Fruit fly (Drosophila melanogaster) whole organism, prepupa: ENCODE data around the gene Cht7.
A peak's percentile ranks its signal among the peaks of the same experiment; 100 is the strongest.

Experiments
- Blimp-1 ChIP-seq: fragments of 200-800 bp; sonication (Bioruptor generic); optimal IDR thresholded peaks from 3 replicates; lab custom pipeline; 2017; ENCODE audit warnings: missing biosample characterization, missing genetic modification characterization, mild to moderate bottlenecking, moderate library complexity, missing genetic modification reagents
- CG10631 ChIP-seq: fragments of 200-800 bp; sonication (Bioruptor generic); optimal IDR thresholded peaks from 2 replicates; lab custom pipeline; 2016; ENCODE audit warnings: missing biosample characterization, missing genetic modification characterization
- CG11294 ChIP-seq: fragments of 200-800 bp; sonication (Bioruptor generic); IDR thresholded peaks from 2 replicates; pipeline ENCODE4 v1.3.6; 2022; ENCODE audit warnings: missing biosample characterization, missing genetic modification characterization
- CG11902 ChIP-seq: fragments of 200-800 bp; sonication (Bioruptor generic); optimal IDR thresholded peaks from 3 replicates; lab custom pipeline; 2016; ENCODE audit warnings: missing biosample characterization, missing genetic modification characterization
- CG15336 ChIP-seq: fragments of 200-800 bp; sonication (Bioruptor generic); IDR thresholded peaks from 2 replicates; pipeline ENCODE4 v1.3.6; 2022; ENCODE audit warnings: missing biosample characterization, missing genetic modification characterization
- CG1621 ChIP-seq: fragments of 200-800 bp; sonication (Bioruptor generic); optimal IDR thresholded peaks from 3 replicates; lab custom pipeline; 2018; ENCODE audit warnings: missing biosample characterization, mild to moderate bottlenecking, missing genetic modification characterization
- CG3032 ChIP-seq: fragments of 200-800 bp; optimal IDR thresholded peaks from 2 replicates; lab custom pipeline; 2019; ENCODE audit warnings: missing biosample characterization, mild to moderate bottlenecking, missing genetic modification characterization, moderate library complexity
- CG31627 ChIP-seq: fragments of 200-800 bp; sonication (Bioruptor generic); optimal IDR thresholded peaks from 3 replicates; lab custom pipeline; 2016; ENCODE audit warnings: missing biosample characterization, missing genetic modification characterization
- CG34406 ChIP-seq: fragments of 200-800 bp; sonication (Bioruptor generic); optimal IDR thresholded peaks from 3 replicates; lab custom pipeline; 2016; ENCODE audit warnings: missing biosample characterization, missing genetic modification characterization
- CG4318 ChIP-seq: fragments of 200-800 bp; sonication (Bioruptor generic); optimal IDR thresholded peaks from 3 replicates; lab custom pipeline; 2017; ENCODE audit warnings: missing biosample characterization, mild to moderate bottlenecking, missing genetic modification characterization
- CG6163 ChIP-seq: fragments of 200-800 bp; sonication (Bioruptor generic); IDR thresholded peaks from 3 replicates; pipeline ENCODE4 v1.3.6; 2022; ENCODE audit warnings: missing biosample characterization, missing genetic modification characterization
- CG6792 ChIP-seq: fragments of 200-800 bp; sonication (Bioruptor generic); optimal IDR thresholded peaks from 3 replicates; lab custom pipeline; 2016; ENCODE audit warnings: missing biosample characterization, missing genetic modification characterization
- CG6854 ChIP-seq: fragments of 200-800 bp; sonication (Bioruptor generic); optimal IDR thresholded peaks from 2 replicates; lab custom pipeline; 2017; ENCODE audit warnings: missing biosample characterization, mild to moderate bottlenecking, missing genetic modification characterization
- CG8119 ChIP-seq: fragments of 200-800 bp; sonication (Bioruptor generic); IDR thresholded peaks from 3 replicates; pipeline ENCODE4 v1.3.6; 2022; ENCODE audit warnings: missing biosample characterization, missing genetic modification characterization
- CG8632 ChIP-seq: fragments of 200-800 bp; sonication (Bioruptor generic); optimal IDR thresholded peaks from 3 replicates; lab custom pipeline; 2016; ENCODE audit warnings: missing biosample characterization, missing genetic modification characterization
- CG9139 ChIP-seq: fragments of 200-800 bp; sonication (Bioruptor generic); optimal IDR thresholded peaks from 3 replicates; lab custom pipeline; 2017; ENCODE audit warnings: missing biosample characterization, mild to moderate bottlenecking, missing genetic modification characterization
- Eip75B ChIP-seq: fragments of 200-800 bp; sonication (Bioruptor generic); optimal IDR thresholded peaks from 3 replicates; lab custom pipeline; 2016; ENCODE audit warnings: missing biosample characterization, missing genetic modification characterization
- Eip78C ChIP-seq: fragments of 200-800 bp; sonication (Bioruptor generic); peaks from one replicate; lab custom pipeline; 2016; ENCODE audit warnings: missing biosample characterization, missing genetic modification characterization
- Eip93F ChIP-seq: fragments of 200-800 bp; sonication (Bioruptor generic); optimal IDR thresholded peaks from 2 replicates; lab custom pipeline; 2016; ENCODE audit warnings: missing biosample characterization, mild to moderate bottlenecking, missing genetic modification characterization
- Ets21C ChIP-seq: fragments of 200-800 bp; sonication (Bioruptor generic); optimal IDR thresholded peaks from 3 replicates; lab custom pipeline; 2016; ENCODE audit warnings: missing biosample characterization, missing genetic modification characterization
- Ets96B ChIP-seq: fragments of 200-800 bp; optimal IDR thresholded peaks from 2 replicates; lab custom pipeline; 2019; ENCODE audit warnings: missing biosample characterization, mild to moderate bottlenecking, missing genetic modification characterization, moderate library complexity
- Gug ChIP-seq: fragments of 200-800 bp; sonication (Bioruptor generic); IDR thresholded peaks from 2 replicates; pipeline ENCODE4 v1.3.6; 2022; ENCODE audit warnings: missing biosample characterization, missing genetic modification characterization
- Hr39 ChIP-seq: fragments of 200-800 bp; sonication (Bioruptor generic); optimal IDR thresholded peaks from 2 replicates; lab custom pipeline; 2016; ENCODE audit warnings: missing biosample characterization, missing genetic modification characterization
- Hr4 ChIP-seq: fragments of 200-800 bp; sonication (Bioruptor generic); optimal IDR thresholded peaks from 3 replicates; lab custom pipeline; 2016; ENCODE audit warnings: missing biosample characterization, missing genetic modification characterization
- Smox ChIP-seq: fragments of 200-800 bp; sonication (Bioruptor generic); optimal IDR thresholded peaks from 3 replicates; lab custom pipeline; 2016; ENCODE audit warnings: missing biosample characterization, missing genetic modification characterization
- Sox102F ChIP-seq: fragments of 200-800 bp; sonication (Bioruptor generic); optimal IDR thresholded peaks from 2 replicates; lab custom pipeline; 2016; ENCODE audit warnings: missing biosample characterization, mild to moderate bottlenecking, missing genetic modification characterization
- achi ChIP-seq: fragments of 200-800 bp; sonication (Bioruptor generic); optimal IDR thresholded peaks from 3 replicates; lab custom pipeline; 2016; ENCODE audit warnings: missing biosample characterization, missing genetic modification characterization
- cyc ChIP-seq: fragments of 200-800 bp; sonication (Bioruptor generic); optimal IDR thresholded peaks from 3 replicates; lab custom pipeline; 2016; ENCODE audit warnings: missing biosample characterization, missing genetic modification characterization
- dsx ChIP-seq: fragments of 200-800 bp; optimal IDR thresholded peaks from 3 replicates; lab custom pipeline; 2019; ENCODE audit warnings: missing biosample characterization, mild to moderate bottlenecking, missing genetic modification characterization, moderate library complexity; ENCODE audit not compliant: poor library complexity, severe bottlenecking
- eg ChIP-seq: fragments of 200-800 bp; sonication (Bioruptor generic); IDR thresholded peaks from 3 replicates; pipeline ENCODE4 v1.3.6; 2022; ENCODE audit warnings: missing biosample characterization, missing genetic modification characterization
- fd85E ChIP-seq: fragments of 200-800 bp; sonication (Bioruptor generic); optimal IDR thresholded peaks from 3 replicates; lab custom pipeline; 2016; ENCODE audit warnings: missing biosample characterization, missing genetic modification characterization
- fkh ChIP-seq: fragments of 200-800 bp; sonication (Bioruptor generic); optimal IDR thresholded peaks from 3 replicates; lab custom pipeline; 2017; ENCODE audit warnings: missing biosample characterization, mild to moderate bottlenecking, missing genetic modification characterization, moderate library complexity
- lz ChIP-seq: fragments of 200-800 bp; sonication (Bioruptor generic); optimal IDR thresholded peaks from 3 replicates; lab custom pipeline; 2016; ENCODE audit warnings: missing biosample characterization, missing genetic modification characterization
- pdm3 ChIP-seq: fragments of 200-800 bp; sonication (Bioruptor generic); optimal IDR thresholded peaks from 3 replicates; lab custom pipeline; 2016; ENCODE audit warnings: missing biosample characterization, missing genetic modification characterization
- spab ChIP-seq: fragments of 200-800 bp; sonication (Bioruptor generic); optimal IDR thresholded peaks from 2 replicates; lab custom pipeline; 2017; ENCODE audit warnings: missing biosample characterization, mild to moderate bottlenecking, missing genetic modification characterization, missing genetic modification reagents
- ss ChIP-seq, 2 experiments: fragments of 200-800 bp; sonication (Bioruptor generic); optimal IDR thresholded peaks; 2 replicates in 1 of 2; 3 replicates in 1 of 2; lab custom pipeline; 2017 to 2018; ENCODE audit warnings: mild to moderate bottlenecking in 2 of 2, missing biosample characterization in 2 of 2, missing genetic modification characterization in 2 of 2, moderate library complexity in 1 of 2
- svp ChIP-seq: fragments of 200-800 bp; sonication (Bioruptor generic); peaks from one replicate; lab custom pipeline; 2016; ENCODE audit warnings: missing biosample characterization, missing genetic modification characterization
- topi ChIP-seq: fragments of 200-800 bp; sonication (Bioruptor generic); optimal IDR thresholded peaks from 3 replicates; lab custom pipeline; 2016; ENCODE audit warnings: missing biosample characterization, missing genetic modification characterization

The Cht7 gene

DNA sequence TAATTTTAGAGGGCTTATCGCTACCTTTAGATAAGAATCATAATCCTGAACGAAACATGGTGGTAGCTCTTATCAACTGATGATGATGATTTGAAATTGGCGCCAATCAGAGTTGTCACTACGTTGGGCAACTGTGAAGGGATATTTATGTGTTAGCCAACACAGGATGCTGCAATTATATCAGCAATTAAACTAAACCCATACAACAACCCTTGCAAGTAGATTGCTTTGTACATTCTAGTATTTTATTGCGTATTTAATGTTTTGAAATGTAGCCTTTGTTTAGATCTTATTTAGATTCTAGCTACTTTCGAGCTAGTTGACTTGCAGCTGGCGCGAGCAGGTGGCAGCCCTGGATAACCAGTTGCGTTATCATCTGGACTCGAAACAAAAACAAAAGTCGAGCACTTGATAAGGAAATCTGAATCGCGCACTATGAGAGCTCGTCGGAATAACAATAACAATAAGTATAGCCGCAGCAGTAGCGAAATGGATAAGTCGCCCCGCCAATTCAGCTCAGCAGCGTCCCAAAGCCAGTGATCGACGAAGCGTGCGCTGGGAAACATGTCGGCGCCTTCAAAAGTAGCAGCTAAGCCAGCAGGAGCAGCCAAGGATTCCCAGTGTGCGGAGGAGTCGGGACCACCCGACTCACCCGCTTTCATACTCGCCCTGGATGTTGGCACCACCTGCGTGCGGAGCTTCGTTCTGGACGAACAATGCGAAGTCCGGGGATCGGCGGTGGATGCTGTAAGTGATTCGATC is 54.5 kb downstream of the Cht7 start, which contains the start of gene CG1271 (continued):
- TF ChIP-seq fkh (GFP tag; lab: Kevin White, UChicago) (no peak), Eip93F (GFP tag; lab: Kevin White, UChicago) (no peak), spab (GFP tag; lab: Kevin White, UChicago) (no peak), topi (peak; percentile 63), lz (peak; percentile 59), Sox102F (GFP tag; lab: Kevin White, UChicago) (no peak), CG6792 (peak; percentile 29), CG1621 (no peak), CG9139 (no peak), cyc (peak; percentile 58), Eip78C (peak; percentile 76), Ets21C (no peak), Ets96B (tag; lab: Kevin White, UChicago) (peak; percentile 44), CG10631 (GFP tag; lab: Kevin White, UChicago) (no peak), Smox (GFP tag; lab: Kevin White, UChicago) (no peak), dsx (GFP tag; lab: Kevin White, UChicago) (peak; percentile 13), Eip75B (GFP tag; lab: Kevin White, UChicago) (peak; percentile 39)

DNA sequence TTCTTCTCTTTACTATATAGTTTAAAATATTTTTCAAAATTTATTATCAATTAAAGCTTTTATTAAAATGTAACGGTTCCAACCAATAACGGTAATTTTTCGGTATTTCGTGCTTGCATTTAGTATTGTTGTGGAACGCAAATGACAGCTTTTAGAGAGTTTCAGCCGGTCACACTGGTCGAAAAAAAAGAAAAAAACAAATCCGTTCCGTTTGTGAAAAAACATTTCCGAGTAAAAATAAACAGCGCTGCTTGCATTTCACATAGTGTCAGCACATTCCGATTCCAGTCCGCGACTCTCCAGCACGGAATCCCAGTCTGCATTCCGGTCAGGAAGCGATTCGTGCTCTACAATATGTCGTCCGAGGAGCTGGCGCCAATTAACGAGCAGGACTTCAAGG is 56.6 kb downstream of the Cht7 start, which contains the start of gene CG32485:
CG32485 (plus strand) TSS at position 139 of the 400 bp plus-strand sequence.
- TF ChIP-seq eg (GFP tag; lab: Robert Waterston, UW), result peak; percentile 40; the same call in 2 of the 3 replicates
- peak; percentile 33 for TF ChIP-seq Eip78C
- no peak for TF ChIP-seq Gug
- no peak for TF ChIP-seq achi (GFP tag; lab: Kevin White, UChicago)
- TF ChIP-seq Hr4 (GFP tag; lab: Kevin White, UChicago), result no peak
- no peak for TF ChIP-seq CG1621
- no peak for TF ChIP-seq cyc
- TF ChIP-seq Ets96B (tag; lab: Kevin White, UChicago), result peak; percentile 25
- no peak for TF ChIP-seq svp (GFP tag; lab: Kevin White, UChicago)
- TF ChIP-seq CG11902 (GFP tag; lab: Kevin White, UChicago), result no peak
- no peak for TF ChIP-seq CG34406 (GFP tag; lab: Kevin White, UChicago)
- no peak for TF ChIP-seq Eip75B (GFP tag; lab: Kevin White, UChicago)
- TF ChIP-seq CG3032 (tag; lab: Kevin White, UChicago), result peak; percentile 27
- peak; percentile 5 for TF ChIP-seq CG6854
- no peak for TF ChIP-seq CG31627
- no peak for TF ChIP-seq Blimp-1 (GFP tag; lab: Kevin White, UChicago)
- TF ChIP-seq CG6163 (GFP tag; lab: Robert Waterston, UW), result peak; percentile 59; the same call in 2 of the 3 replicates
- no peak for TF ChIP-seq fkh (GFP tag; lab: Kevin White, UChicago)
- TF ChIP-seq Smox (GFP tag; lab: Kevin White, UChicago), result no peak
- TF ChIP-seq Hr39 (GFP tag; lab: Kevin White, UChicago), result no peak
- TF ChIP-seq CG4318 (GFP tag; lab: Kevin White, UChicago), result no peak
- peak in 1 of 2 experiments; percentile 22 for TF ChIP-seq ss (GFP tag; optimal IDR thresholded peaks at IDR 0.05; lab: Kevin White, UChicago)
- no peak for TF ChIP-seq CG8632
- TF ChIP-seq CG8119 (GFP tag; lab: Robert Waterston, UW), result peak; percentile 58; the same call in 1 of the 3 replicates
- TF ChIP-seq CG15336 (GFP tag; lab: Robert Waterston, UW), result peak; percentile 38; the same call in 1 of the 2 replicates
- TF ChIP-seq fd85E, result no peak
- TF ChIP-seq topi, result no peak
- TF ChIP-seq, all 60 proteins: peak for 9

DNA sequence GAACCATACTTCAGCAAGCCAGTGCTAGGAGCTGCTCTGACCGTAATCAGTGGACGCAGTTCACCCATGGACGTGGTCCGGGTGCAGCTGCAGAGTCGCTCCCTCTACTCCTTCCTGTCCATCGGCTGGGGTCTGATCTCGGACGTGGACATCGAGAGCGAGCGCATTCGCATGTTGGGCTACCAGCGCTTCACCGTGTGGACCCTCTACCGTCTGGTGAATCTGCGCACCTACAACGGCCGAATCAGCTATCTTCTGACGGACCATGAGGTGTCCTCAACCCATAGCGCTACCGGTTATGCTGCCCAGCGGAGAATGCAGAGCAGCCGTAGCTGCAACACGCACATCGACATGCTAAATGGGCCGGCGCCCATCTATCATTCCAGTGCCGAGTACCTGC is 58.1 kb downstream of the Cht7 start:
- TF ChIP-seq Gug (no peak), CG11294 (GFP tag; lab: Robert Waterston, UW) (no peak), CG8632 (no peak), CG34406 (GFP tag; lab: Kevin White, UChicago) (no peak), CG11902 (GFP tag; lab: Kevin White, UChicago) (no peak), pdm3 (no peak), CG10631 (GFP tag; lab: Kevin White, UChicago) (no peak), Eip93F (GFP tag; lab: Kevin White, UChicago) (no peak), CG6854 (no peak), Sox102F (GFP tag; lab: Kevin White, UChicago) (no peak)
